Worm (Caenorhabditis elegans): ENCODE data around the gene kmo-1.

The kmo-1 gene

DNA sequence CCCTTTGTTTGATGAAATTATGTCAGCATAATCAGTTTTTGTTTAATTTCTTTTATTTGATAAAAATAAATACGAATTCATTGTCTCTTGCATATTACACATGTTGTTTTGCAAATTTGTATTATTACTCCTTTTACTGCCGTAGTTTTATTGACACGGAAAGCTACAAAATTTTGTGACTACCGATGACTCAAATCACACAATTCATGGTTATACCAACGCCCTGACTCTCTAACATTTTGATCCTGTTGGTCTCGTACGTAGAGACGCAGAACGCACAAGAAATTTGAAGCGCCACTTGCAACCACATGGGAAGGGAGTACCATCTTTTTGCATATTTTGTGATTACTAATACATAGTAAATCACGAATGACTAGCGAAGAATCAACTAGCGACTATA, 25.5 kb upstream of the kmo-1 start, which contains the start of gene nhr-207:
TSS of gene nhr-207 (plus strand) at position 282 of the 400 bp plus-strand sequence.
- TF ChIP-seq snpc-4 (tag; optimal IDR thresholded peaks at IDR 0.05) (no peak), ama-1 (optimal IDR thresholded peaks at IDR 0.05) (no peak), tra-1 (GFP tag; IDR thresholded peaks at IDR 0.05) (no peak), Y5F2A.4 (GFP tag; optimal IDR thresholded peaks at IDR 0.05) (no peak), Y48G9A.11 (GFP tag; IDR thresholded peaks at IDR 0.05) (no peak), mep-1 (tag; optimal IDR thresholded peaks at IDR 0.05) (no peak), ceh-62 (tag; optimal IDR thresholded peaks at IDR 0.05) (no peak), dpl-1 (GFP tag; optimal IDR thresholded peaks at IDR 0.05) (no peak), mdt-29 (GFP tag; IDR thresholded peaks at IDR 0.05) (no peak), lin-1 (GFP tag; IDR thresholded peaks at IDR 0.05) (no peak), R02D3.7 (tag; optimal IDR thresholded peaks at IDR 0.05) (no peak), lin-15B (tag; optimal IDR thresholded peaks at IDR 0.05) (no peak), aly-2 (tag; optimal IDR thresholded peaks at IDR 0.05) (no peak), lin-39 (tag; optimal IDR thresholded peaks at IDR 0.05) (no peak), fkh-10 (GFP tag; optimal IDR thresholded peaks at IDR 0.05) (no peak), gei-8 (GFP tag; optimal IDR thresholded peaks at IDR 0.05) (no peak), mes-2 (tag; optimal IDR thresholded peaks at IDR 0.05; ENCODE audit: poor library complexity, severe bottlenecking) (no peak), lin-29 (GFP tag; IDR thresholded peaks at IDR 0.05) (no peak), ZK337.2 (GFP tag; IDR thresholded peaks at IDR 0.05) (no peak), daf-19 (GFP tag; conservative IDR thresholded peaks at IDR 0.05) (no peak), unc-39 (tag; optimal IDR thresholded peaks at IDR 0.05) (no peak), nhr-48 (tag; optimal IDR thresholded peaks at IDR 0.05) (no peak), unc-130 (GFP tag; optimal IDR thresholded peaks at IDR 0.05) (no peak), spr-1 (tag; optimal IDR thresholded peaks at IDR 0.05) (no peak), hlh-11 (tag; optimal IDR thresholded peaks at IDR 0.05) (peak; percentile 39), nhr-102 (tag; optimal IDR thresholded peaks at IDR 0.05) (peak; percentile 54), nhr-28 (tag; optimal IDR thresholded peaks at IDR 0.05) (peak; percentile 95), unc-62 (GFP tag; optimal IDR thresholded peaks at IDR 0.05 in 1 of 2) (no peak), unc-62 (tag; optimal IDR thresholded peaks at IDR 0.05) (no peak), aha-1 (tag) (no peak), zfp-3 (GFP tag; conservative IDR thresholded peaks at IDR 0.05) (no peak), F49E8.2 (tag; optimal IDR thresholded peaks at IDR 0.05; ENCODE audit: borderline replicate concordance) (no peak), vab-7 (GFP tag; IDR thresholded peaks at IDR 0.05) (no peak), nhr-11 (tag; optimal IDR thresholded peaks at IDR 0.05) (no peak), T20F7.1 (GFP tag; optimal IDR thresholded peaks at IDR 0.05) (no peak), dve-1 (tag; optimal IDR thresholded peaks at IDR 0.05; ENCODE audit: insufficient read depth) (peak; percentile 45), nhr-77 (tag; optimal IDR thresholded peaks at IDR 0.05) (peak; percentile 20), nhr-6 (tag; optimal IDR thresholded peaks at IDR 0.05) (peak; percentile 85), ztf-11 (tag; optimal IDR thresholded peaks at IDR 0.05) (no peak), mxl-2 (GFP tag; conservative IDR thresholded peaks at IDR 0.05) (no peak), lin-38 (GFP tag; IDR thresholded peaks at IDR 0.05) (no peak), F44E2.7 (GFP tag; IDR thresholded peaks at IDR 0.05) (no peak), tag-97 (GFP tag; IDR thresholded peaks at IDR 0.05) (no peak), lir-3 (tag; optimal IDR thresholded peaks at IDR 0.05) (no peak), madf-5 (GFP tag; IDR thresholded peaks at IDR 0.05) (no peak), zip-11 (GFP tag; IDR thresholded peaks at IDR 0.05) (no peak), hif-1 (tag; optimal IDR thresholded peaks at IDR 0.05) (no peak), duxl-1 (tag; optimal IDR thresholded peaks at IDR 0.05; ENCODE audit: poor library complexity) (no peak), dmd-6 (GFP tag; IDR thresholded peaks at IDR 0.05) (peak; percentile 85), cey-2 (tag; optimal IDR thresholded peaks at IDR 0.05; ENCODE audit: borderline replicate concordance, insufficient read depth) (no peak), rbr-2 (tag; optimal IDR thresholded peaks at IDR 0.05) (no peak), daf-12 (tag; optimal IDR thresholded peaks at IDR 0.05) (no peak), mdl-1 (tag; optimal IDR thresholded peaks at IDR 0.05) (peak in 1 of 2 experiments; percentile 71)
